Worm (Caenorhabditis elegans): ENCODE data around the gene Y62E10A.6.

- TF ChIP-seq him-1 (tag; optimal IDR thresholded peaks at IDR 0.05) (no peak), dao-5 (tag; optimal IDR thresholded peaks at IDR 0.05) (no peak), W03F9.2 (tag; optimal IDR thresholded peaks at IDR 0.05) (no peak)
These were observed 29.2 kb upstream of the Y62E10A.6 start, which contains the start of gene W02A2.5 for ce11 chrIV:13342555-13342954.

Data from whole organism, L4/young adult.